Worm (Caenorhabditis elegans): Measurements from ENCODE around the gene ZK643.5.

ce11 chrIII:8904914-8905665 lies 50.9 kb downstream of the ZK643.5 start, which contains the start of gene unc-32:
- TF ChIP-seq ceh-2 (tag; optimal IDR thresholded peaks at IDR 0.05) (no peak), ets-4 (tag; optimal IDR thresholded peaks at IDR 0.05) (no peak), che-1 (tag; optimal IDR thresholded peaks at IDR 0.05) (no peak), pat-9 (tag; optimal IDR thresholded peaks at IDR 0.05) (no peak), gmeb-2 (tag; optimal IDR thresholded peaks at IDR 0.05) (no peak), eyg-1 (tag; optimal IDR thresholded peaks at IDR 0.05) (no peak), odd-2 (tag; optimal IDR thresholded peaks at IDR 0.05) (no peak), ceh-14 (tag; optimal IDR thresholded peaks at IDR 0.05) (no peak), nhr-11 (tag; optimal IDR thresholded peaks at IDR 0.05) (no peak), elt-2 (tag; optimal IDR thresholded peaks at IDR 0.05) (peak; percentile 31)
